Fruit fly (Drosophila melanogaster) whole organism, prepupa: ENCODE data around the gene RASSF8.
A peak's percentile ranks its signal among the peaks of the same experiment; 100 is the strongest.

Experiments used
- Blimp-1 ChIP-seq: fragments of 200-800 bp; sonication (Bioruptor generic); optimal IDR thresholded peaks from 3 replicates; lab custom pipeline; 2017; ENCODE audit warnings: missing biosample characterization, missing genetic modification characterization, mild to moderate bottlenecking, moderate library complexity, missing genetic modification reagents
- CG10631 ChIP-seq: fragments of 200-800 bp; sonication (Bioruptor generic); optimal IDR thresholded peaks from 2 replicates; lab custom pipeline; 2016; ENCODE audit warnings: missing biosample characterization, missing genetic modification characterization
- CG10669 ChIP-seq: fragments of 200-800 bp; sonication (Bioruptor generic); optimal IDR thresholded peaks from 3 replicates; lab custom pipeline; 2018; ENCODE audit warnings: missing biosample characterization, mild to moderate bottlenecking, missing genetic modification characterization, moderate library complexity
- CG11294 ChIP-seq: fragments of 200-800 bp; sonication (Bioruptor generic); IDR thresholded peaks from 2 replicates; pipeline ENCODE4 v1.3.6; 2022; ENCODE audit warnings: missing biosample characterization, missing genetic modification characterization
- CG11762 ChIP-seq: fragments of 200-800 bp; sonication (Bioruptor generic); optimal IDR thresholded peaks from 3 replicates; lab custom pipeline; 2016; ENCODE audit warnings: missing biosample characterization, missing genetic modification characterization; ENCODE audit not compliant: insufficient read depth
- CG11902 ChIP-seq: fragments of 200-800 bp; sonication (Bioruptor generic); optimal IDR thresholded peaks from 3 replicates; lab custom pipeline; 2016; ENCODE audit warnings: missing biosample characterization, missing genetic modification characterization
- CG15336 ChIP-seq: fragments of 200-800 bp; sonication (Bioruptor generic); IDR thresholded peaks from 2 replicates; pipeline ENCODE4 v1.3.6; 2022; ENCODE audit warnings: missing biosample characterization, missing genetic modification characterization
- CG1621 ChIP-seq: fragments of 200-800 bp; sonication (Bioruptor generic); optimal IDR thresholded peaks from 3 replicates; lab custom pipeline; 2018; ENCODE audit warnings: missing biosample characterization, mild to moderate bottlenecking, missing genetic modification characterization
- CG16779 ChIP-seq: fragments of 200-800 bp; sonication (Bioruptor generic); optimal IDR thresholded peaks from 3 replicates; lab custom pipeline; 2017; ENCODE audit warnings: missing biosample characterization, mild to moderate bottlenecking, missing genetic modification characterization
- CG3032 ChIP-seq: fragments of 200-800 bp; optimal IDR thresholded peaks from 2 replicates; lab custom pipeline; 2019; ENCODE audit warnings: missing biosample characterization, mild to moderate bottlenecking, missing genetic modification characterization, moderate library complexity
- CG31627 ChIP-seq: fragments of 200-800 bp; sonication (Bioruptor generic); optimal IDR thresholded peaks from 3 replicates; lab custom pipeline; 2016; ENCODE audit warnings: missing biosample characterization, missing genetic modification characterization
- CG32006 ChIP-seq: fragments of 200-800 bp; sonication (Bioruptor generic); optimal IDR thresholded peaks from 3 replicates; lab custom pipeline; 2017; ENCODE audit warnings: missing biosample characterization, mild to moderate bottlenecking, missing genetic modification characterization
- CG34406 ChIP-seq: fragments of 200-800 bp; sonication (Bioruptor generic); optimal IDR thresholded peaks from 3 replicates; lab custom pipeline; 2016; ENCODE audit warnings: missing biosample characterization, missing genetic modification characterization
- CG3919 ChIP-seq: fragments of 200-800 bp; sonication (Bioruptor generic); optimal IDR thresholded peaks from 3 replicates; lab custom pipeline; 2016; ENCODE audit warnings: missing biosample characterization, missing genetic modification characterization
- CG4318 ChIP-seq: fragments of 200-800 bp; sonication (Bioruptor generic); optimal IDR thresholded peaks from 3 replicates; lab custom pipeline; 2017; ENCODE audit warnings: missing biosample characterization, mild to moderate bottlenecking, missing genetic modification characterization
- CG6163 ChIP-seq: fragments of 200-800 bp; sonication (Bioruptor generic); IDR thresholded peaks from 3 replicates; pipeline ENCODE4 v1.3.6; 2022; ENCODE audit warnings: missing biosample characterization, missing genetic modification characterization
- CG6792 ChIP-seq: fragments of 200-800 bp; sonication (Bioruptor generic); optimal IDR thresholded peaks from 3 replicates; lab custom pipeline; 2016; ENCODE audit warnings: missing biosample characterization, missing genetic modification characterization
- CG6808 ChIP-seq: fragments of 200-800 bp; sonication (Bioruptor generic); optimal IDR thresholded peaks from 3 replicates; lab custom pipeline; 2017; ENCODE audit warnings: missing biosample characterization, missing genetic modification characterization, mild to moderate bottlenecking, moderate library complexity, missing genetic modification reagents
- CG6854 ChIP-seq: fragments of 200-800 bp; sonication (Bioruptor generic); optimal IDR thresholded peaks from 2 replicates; lab custom pipeline; 2017; ENCODE audit warnings: missing biosample characterization, mild to moderate bottlenecking, missing genetic modification characterization
- CG7368 ChIP-seq: fragments of 200-800 bp; sonication (Bioruptor generic); optimal IDR thresholded peaks from 3 replicates; lab custom pipeline; 2016; ENCODE audit warnings: missing biosample characterization, missing genetic modification characterization
- CG8119 ChIP-seq: fragments of 200-800 bp; sonication (Bioruptor generic); IDR thresholded peaks from 3 replicates; pipeline ENCODE4 v1.3.6; 2022; ENCODE audit warnings: missing biosample characterization, missing genetic modification characterization
- CG8319 ChIP-seq: fragments of 200-800 bp; sonication (Bioruptor generic); optimal IDR thresholded peaks from 3 replicates; lab custom pipeline; 2016; ENCODE audit warnings: missing biosample characterization, missing genetic modification characterization
- CG8632 ChIP-seq: fragments of 200-800 bp; sonication (Bioruptor generic); optimal IDR thresholded peaks from 3 replicates; lab custom pipeline; 2016; ENCODE audit warnings: missing biosample characterization, missing genetic modification characterization
- CG9139 ChIP-seq: fragments of 200-800 bp; sonication (Bioruptor generic); optimal IDR thresholded peaks from 3 replicates; lab custom pipeline; 2017; ENCODE audit warnings: missing biosample characterization, mild to moderate bottlenecking, missing genetic modification characterization
- Eip75B ChIP-seq: fragments of 200-800 bp; sonication (Bioruptor generic); optimal IDR thresholded peaks from 3 replicates; lab custom pipeline; 2016; ENCODE audit warnings: missing biosample characterization, missing genetic modification characterization
- Eip78C ChIP-seq: fragments of 200-800 bp; sonication (Bioruptor generic); peaks from one replicate; lab custom pipeline; 2016; ENCODE audit warnings: missing biosample characterization, missing genetic modification characterization
- Eip93F ChIP-seq: fragments of 200-800 bp; sonication (Bioruptor generic); optimal IDR thresholded peaks from 2 replicates; lab custom pipeline; 2016; ENCODE audit warnings: missing biosample characterization, mild to moderate bottlenecking, missing genetic modification characterization
- Ets21C ChIP-seq: fragments of 200-800 bp; sonication (Bioruptor generic); optimal IDR thresholded peaks from 3 replicates; lab custom pipeline; 2016; ENCODE audit warnings: missing biosample characterization, missing genetic modification characterization
- Hr4 ChIP-seq: fragments of 200-800 bp; sonication (Bioruptor generic); optimal IDR thresholded peaks from 3 replicates; lab custom pipeline; 2016; ENCODE audit warnings: missing biosample characterization, missing genetic modification characterization
- OdsH ChIP-seq: fragments of 200-800 bp; sonication (Bioruptor generic); optimal IDR thresholded peaks from 3 replicates; lab custom pipeline; 2016; ENCODE audit warnings: missing biosample characterization, missing genetic modification characterization
- Smox ChIP-seq: fragments of 200-800 bp; sonication (Bioruptor generic); optimal IDR thresholded peaks from 3 replicates; lab custom pipeline; 2016; ENCODE audit warnings: missing biosample characterization, missing genetic modification characterization
- Sox102F ChIP-seq: fragments of 200-800 bp; sonication (Bioruptor generic); optimal IDR thresholded peaks from 2 replicates; lab custom pipeline; 2016; ENCODE audit warnings: missing biosample characterization, mild to moderate bottlenecking, missing genetic modification characterization
- Sox14 ChIP-seq: fragments of 200-800 bp; sonication (Bioruptor generic); optimal IDR thresholded peaks from 3 replicates; lab custom pipeline; 2016; ENCODE audit warnings: missing biosample characterization, missing genetic modification characterization
- Sox15 ChIP-seq: fragments of 200-800 bp; sonication (Bioruptor generic); optimal IDR thresholded peaks from 3 replicates; lab custom pipeline; 2016; ENCODE audit warnings: missing biosample characterization, missing genetic modification characterization
- achi ChIP-seq: fragments of 200-800 bp; sonication (Bioruptor generic); optimal IDR thresholded peaks from 3 replicates; lab custom pipeline; 2016; ENCODE audit warnings: missing biosample characterization, missing genetic modification characterization
- dac ChIP-seq: fragments of 200-800 bp; sonication (Bioruptor generic); optimal IDR thresholded peaks from 2 replicates; lab custom pipeline; 2017; ENCODE audit warnings: missing biosample characterization, mild to moderate bottlenecking, missing genetic modification characterization
- dsx ChIP-seq: fragments of 200-800 bp; optimal IDR thresholded peaks from 3 replicates; lab custom pipeline; 2019; ENCODE audit warnings: missing biosample characterization, mild to moderate bottlenecking, missing genetic modification characterization, moderate library complexity; ENCODE audit not compliant: poor library complexity, severe bottlenecking
- eg ChIP-seq: fragments of 200-800 bp; sonication (Bioruptor generic); IDR thresholded peaks from 3 replicates; pipeline ENCODE4 v1.3.6; 2022; ENCODE audit warnings: missing biosample characterization, missing genetic modification characterization
- fd59A ChIP-seq: fragments of 200-800 bp; sonication (Bioruptor generic); optimal IDR thresholded peaks from 2 replicates; lab custom pipeline; 2017; ENCODE audit warnings: missing biosample characterization, mild to moderate bottlenecking, missing genetic modification characterization, missing genetic modification reagents
- fkh ChIP-seq: fragments of 200-800 bp; sonication (Bioruptor generic); optimal IDR thresholded peaks from 3 replicates; lab custom pipeline; 2017; ENCODE audit warnings: missing biosample characterization, mild to moderate bottlenecking, missing genetic modification characterization, moderate library complexity
- lz ChIP-seq: fragments of 200-800 bp; sonication (Bioruptor generic); optimal IDR thresholded peaks from 3 replicates; lab custom pipeline; 2016; ENCODE audit warnings: missing biosample characterization, missing genetic modification characterization
- pdm3 ChIP-seq: fragments of 200-800 bp; sonication (Bioruptor generic); optimal IDR thresholded peaks from 3 replicates; lab custom pipeline; 2016; ENCODE audit warnings: missing biosample characterization, missing genetic modification characterization
- salr ChIP-seq, 2 experiments: fragments of 200-800 bp; sonication (Bioruptor generic); optimal IDR thresholded peaks; 3 replicates each; lab custom pipeline; 2016 to 2018; ENCODE audit warnings: missing biosample characterization in 2 of 2, missing genetic modification characterization in 2 of 2, mild to moderate bottlenecking in 1 of 2
- spab ChIP-seq: fragments of 200-800 bp; sonication (Bioruptor generic); optimal IDR thresholded peaks from 2 replicates; lab custom pipeline; 2017; ENCODE audit warnings: missing biosample characterization, mild to moderate bottlenecking, missing genetic modification characterization, missing genetic modification reagents
- ss ChIP-seq, 2 experiments: fragments of 200-800 bp; sonication (Bioruptor generic); optimal IDR thresholded peaks; 2 replicates in 1 of 2; 3 replicates in 1 of 2; lab custom pipeline; 2017 to 2018; ENCODE audit warnings: mild to moderate bottlenecking in 2 of 2, missing biosample characterization in 2 of 2, missing genetic modification characterization in 2 of 2, moderate library complexity in 1 of 2
- svp ChIP-seq: fragments of 200-800 bp; sonication (Bioruptor generic); peaks from one replicate; lab custom pipeline; 2016; ENCODE audit warnings: missing biosample characterization, missing genetic modification characterization
- topi ChIP-seq: fragments of 200-800 bp; sonication (Bioruptor generic); optimal IDR thresholded peaks from 3 replicates; lab custom pipeline; 2016; ENCODE audit warnings: missing biosample characterization, missing genetic modification characterization

RASSF8 gene

DNA sequence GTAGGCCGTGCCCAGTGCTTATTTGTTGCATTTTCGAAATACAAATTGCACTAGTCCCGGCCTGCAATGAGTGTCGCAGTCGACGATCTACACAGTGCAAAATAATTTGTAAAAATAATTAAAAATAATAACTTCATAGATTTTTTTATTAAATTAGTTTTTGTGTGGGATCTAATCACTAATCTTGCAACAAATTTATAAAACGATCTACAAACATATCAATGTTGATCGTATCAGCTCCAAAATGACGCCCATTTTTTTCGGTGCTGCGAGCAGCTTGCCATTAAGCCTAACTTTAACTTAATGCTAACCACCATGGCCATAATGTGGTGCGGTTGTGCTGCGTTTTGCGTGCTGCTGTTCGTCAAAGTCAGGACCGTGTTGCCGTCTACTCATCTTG lies 10.2 kb upstream of the RASSF8 start (continued):
- no peak for TF ChIP-seq Eip93F (GFP tag; lab: Kevin White, UChicago)
- peak; percentile 30 for TF ChIP-seq lz (GFP tag; lab: Kevin White, UChicago)
- no peak for TF ChIP-seq fd59A (GFP tag; lab: Kevin White, UChicago)
- no peak for TF ChIP-seq Sox15 (GFP tag; lab: Kevin White, UChicago)
- TF ChIP-seq OdsH (GFP tag; lab: Kevin White, UChicago) = peak; percentile 55
- TF ChIP-seq CG8119 (GFP tag; lab: Robert Waterston, UW) = peak; percentile 70
- no peak for TF ChIP-seq CG4318 (GFP tag; lab: Kevin White, UChicago)
- no peak for TF ChIP-seq CG8319 (GFP tag; lab: Kevin White, UChicago)
- peak; percentile 34 for TF ChIP-seq CG7368 (GFP tag; lab: Kevin White, UChicago)
- TF ChIP-seq topi (GFP tag; lab: Kevin White, UChicago) = peak; percentile 56
- TF ChIP-seq CG9139 (GFP tag; lab: Kevin White, UChicago) = peak; percentile 22
- TF ChIP-seq dsx (GFP tag; lab: Kevin White, UChicago) = peak; percentile 50
- TF ChIP-seq spab = peak; percentile 43
- TF ChIP-seq salr (GFP tag; optimal IDR thresholded peaks at IDR 0.05; lab: Kevin White, UChicago) = no peak
- TF ChIP-seq CG6163 = peak; percentile 71; the same call in 1 of the 3 replicates
- TF ChIP-seq CG15336 (GFP tag; lab: Robert Waterston, UW) = peak; percentile 77
- peak; percentile 66 for TF ChIP-seq eg (GFP tag; lab: Robert Waterston, UW)
- no peak for TF ChIP-seq CG31627
- peak; percentile 46 for TF ChIP-seq CG6808 (GFP tag; lab: Kevin White, UChicago)
- peak; percentile 65 for TF ChIP-seq Hr4 (GFP tag; lab: Kevin White, UChicago)
- TF ChIP-seq CG1621 = peak; percentile 11
- peak; percentile 49 for TF ChIP-seq achi (GFP tag; lab: Kevin White, UChicago)
- TF ChIP-seq CG8632 (GFP tag; lab: Kevin White, UChicago) = peak; percentile 18
- peak; percentile 47 for TF ChIP-seq CG3032
- TF ChIP-seq CG3919 (GFP tag; lab: Kevin White, UChicago) = peak; percentile 47
- peak; percentile 65 for TF ChIP-seq CG32006 (GFP tag; lab: Kevin White, UChicago)
- peak in 1 of 2 experiments; percentile 47 for TF ChIP-seq ss (GFP tag; optimal IDR thresholded peaks at IDR 0.05; lab: Kevin White, UChicago)
- TF ChIP-seq Blimp-1 (GFP tag; lab: Kevin White, UChicago) = no peak
- TF ChIP-seq CG11902 (GFP tag; lab: Kevin White, UChicago) = no peak
- peak; percentile 13 for TF ChIP-seq Sox102F (GFP tag; lab: Kevin White, UChicago)
- TF ChIP-seq CG6854 (GFP tag; lab: Kevin White, UChicago) = no peak
- TF ChIP-seq Sox14 = peak; percentile 10
- TF ChIP-seq CG10669 (GFP tag; lab: Kevin White, UChicago) = peak; percentile 38
- TF ChIP-seq CG11762 = no peak
- TF ChIP-seq Smox (GFP tag; lab: Kevin White, UChicago) = peak; percentile 25
- peak; percentile 36 for TF ChIP-seq Eip75B (GFP tag; lab: Kevin White, UChicago)
- no peak for TF ChIP-seq dac
- TF ChIP-seq Eip78C = peak; percentile 79
- TF ChIP-seq, all 60 proteins: peak for 41

DNA sequence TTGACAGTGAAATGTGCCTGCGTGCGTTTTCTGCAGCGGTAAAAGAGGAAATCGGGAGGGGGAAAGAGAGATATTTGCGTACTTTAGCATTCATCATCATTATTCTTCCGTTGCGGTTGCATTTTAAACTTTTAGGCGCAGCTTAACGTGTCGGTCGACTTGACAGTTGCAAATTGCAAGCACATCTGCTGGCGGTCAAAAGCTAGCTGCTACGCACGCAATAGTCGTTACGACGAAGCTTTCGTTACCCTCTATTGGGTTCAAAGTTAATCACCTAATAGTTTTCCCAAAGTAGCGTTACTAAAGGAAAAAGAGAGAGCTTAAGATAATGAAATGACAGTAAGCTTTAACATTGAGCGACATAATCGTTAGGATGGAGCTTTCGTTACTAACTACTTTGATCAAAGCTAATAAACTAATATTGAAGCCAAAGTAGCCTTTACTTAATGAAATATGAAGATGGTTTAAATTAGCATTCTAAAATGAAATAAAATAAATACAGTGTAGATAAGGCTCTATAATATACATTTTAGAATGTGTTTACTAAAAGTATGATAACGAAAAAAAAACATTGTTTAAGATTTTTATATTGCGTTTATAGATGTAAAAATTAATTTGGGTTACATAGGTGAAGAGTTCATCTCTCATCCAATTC lies 9.4 kb upstream of the RASSF8 start:
- TF ChIP-seq dsx (GFP tag; lab: Kevin White, UChicago) = no peak
- TF ChIP-seq CG16779 (tag; lab: Kevin White, UChicago) = no peak
- no peak for TF ChIP-seq fkh (GFP tag; lab: Kevin White, UChicago)
- TF ChIP-seq CG10631 (GFP tag; lab: Kevin White, UChicago) = no peak
- no peak for TF ChIP-seq CG34406 (GFP tag; lab: Kevin White, UChicago)
- no peak for TF ChIP-seq Ets21C (GFP tag; lab: Kevin White, UChicago)
- no peak for TF ChIP-seq CG10669 (GFP tag; lab: Kevin White, UChicago)
- TF ChIP-seq eg (GFP tag; lab: Robert Waterston, UW) = peak; percentile 23; the same call in 1 of the 3 replicates
- TF ChIP-seq CG6792 = no peak
- no peak for TF ChIP-seq pdm3 (GFP tag; lab: Kevin White, UChicago)
- TF ChIP-seq achi (GFP tag; lab: Kevin White, UChicago) = peak; percentile 77
- TF ChIP-seq CG11294 (GFP tag; lab: Robert Waterston, UW) = no peak
- peak; percentile 64 for TF ChIP-seq svp (GFP tag; lab: Kevin White, UChicago)
